Fruit fly (Drosophila melanogaster): Measurements from ENCODE around the gene Trmt61.

Trmt61 gene

dm6 chr3R:26042131-26042885 is 17.0 kb upstream of the Trmt61 start (continued):
- TF ChIP-seq Mes4 (GFP tag; optimal IDR thresholded peaks at IDR 0.05) (peak; percentile 96), stc (GFP tag; IDR thresholded peaks at IDR 0.05) (peak; percentile 97), B-H1 (GFP tag; IDR thresholded peaks at IDR 0.05) (peak; percentile 96), Fer1 (GFP tag; optimal IDR thresholded peaks at IDR 0.05) (peak; percentile 93), CG8765 (GFP tag; IDR thresholded peaks at IDR 0.05) (peak; percentile 94), dmrt99B (tag; optimal IDR thresholded peaks at IDR 0.05) (peak; percentile 95), Bteb2 (GFP tag; optimal IDR thresholded peaks at IDR 0.05) (peak; percentile 95), sug (tag; optimal IDR thresholded peaks at IDR 0.05) (peak; percentile 85), CG31441 (GFP tag; IDR thresholded peaks at IDR 0.05) (peak; percentile 92), CG5953 (GFP tag; IDR thresholded peaks at IDR 0.05) (peak; percentile 96), onecut (GFP tag; IDR thresholded peaks at IDR 0.05) (peak; percentile 85), lilli (GFP tag; optimal IDR thresholded peaks at IDR 0.05) (peak; percentile 98), cas (GFP tag; IDR thresholded peaks at IDR 0.05) (peak; percentile 88), lola (GFP tag; optimal IDR thresholded peaks at IDR 0.05) (peak in 1 of 3 experiments; percentile 92), CG8944 (GFP tag; optimal IDR thresholded peaks at IDR 0.05) (peak; percentile 97), dan (GFP tag; IDR thresholded peaks at IDR 0.05) (peak; percentile 83), crp (GFP tag; optimal IDR thresholded peaks at IDR 0.05) (peak in 1 of 2 experiments; percentile 65), CG13296 (GFP tag; optimal IDR thresholded peaks at IDR 0.05) (peak; percentile 85), CG43689 (GFP tag; IDR thresholded peaks at IDR 0.05) (peak; percentile 95), sqz (GFP tag; optimal IDR thresholded peaks at IDR 0.05) (peak; percentile 89), D19B (GFP tag; optimal IDR thresholded peaks at IDR 0.05) (peak; percentile 88), unpg (GFP tag; optimal IDR thresholded peaks at IDR 0.05) (peak; percentile 97), p53 (GFP tag; optimal IDR thresholded peaks at IDR 0.05) (peak; percentile 94), sc (optimal IDR thresholded peaks at IDR 0.05) (no peak), sc (GFP tag; optimal IDR thresholded peaks at IDR 0.05) (peak; percentile 94), vnd (GFP tag; IDR thresholded peaks at IDR 0.05; ENCODE audit: partially characterized antibody) (no peak), abd-A (tag; optimal IDR thresholded peaks at IDR 0.05) (peak; percentile 94), CG17328 (GFP tag; IDR thresholded peaks at IDR 0.05) (peak; percentile 98), Lim3 (GFP tag; IDR thresholded peaks at IDR 0.05) (peak; percentile 87), CG7372 (GFP tag; IDR thresholded peaks at IDR 0.05) (peak; percentile 95), croc (GFP tag; conservative IDR thresholded peaks at IDR 0.05) (peak; percentile 87), CG11093 (GFP tag; IDR thresholded peaks at IDR 0.05) (peak; percentile 94), NC2α (GFP tag; optimal IDR thresholded peaks at IDR 0.05) (peak; percentile 96), otp (GFP tag; IDR thresholded peaks at IDR 0.05) (peak; percentile 97), HLH54F (GFP tag; optimal IDR thresholded peaks at IDR 0.05) (peak; percentile 97), Lhr (GFP tag; optimal IDR thresholded peaks at IDR 0.05) (peak; percentile 88), run (tag; optimal IDR thresholded peaks at IDR 0.05) (peak; percentile 83), gce (GFP tag; IDR thresholded peaks at IDR 0.05) (peak; percentile 96), GATAe (GFP tag; conservative IDR thresholded peaks at IDR 0.05) (peak; percentile 91), al (GFP tag; IDR thresholded peaks at IDR 0.05) (peak; percentile 94), Doc2 (GFP tag; IDR thresholded peaks at IDR 0.05) (peak; percentile 84), Ptx1 (GFP tag; IDR thresholded peaks at IDR 0.05) (peak; percentile 98), CG4820 (GFP tag; optimal IDR thresholded peaks at IDR 0.05) (peak; percentile 95), CG17802 (tag; optimal IDR thresholded peaks at IDR 0.05) (peak; percentile 89), luna (GFP tag; optimal IDR thresholded peaks at IDR 0.05) (peak; percentile 92), Atf-2 (GFP tag; optimal IDR thresholded peaks at IDR 0.05) (peak; percentile 98), dm (GFP tag; optimal IDR thresholded peaks at IDR 0.05) (peak; percentile 97), Dfd (GFP tag; optimal IDR thresholded peaks at IDR 0.05) (peak in 1 of 2 experiments; percentile 13), CG1233 (GFP tag; optimal IDR thresholded peaks at IDR 0.05) (peak; percentile 94), salm (tag; optimal IDR thresholded peaks at IDR 0.05) (peak; percentile 85)
